Fruit fly (Drosophila melanogaster): Measurements from ENCODE around the gene Vha14-2.

Gene Vha14-2

dm6 chr3R:6122292-6122691 lies at the start of gene Vha14-2:
Vha14-2 (plus strand) TSS chr3R:6122592.
- TF ChIP-seq CG8478 (optimal IDR thresholded peaks at IDR 0.05) (no peak), pan (optimal IDR thresholded peaks at IDR 0.05) (no peak), psq (optimal IDR thresholded peaks at IDR 0.05) (no peak), Dll (optimal IDR thresholded peaks at IDR 0.05) (no peak), EcR (GFP tag; optimal IDR thresholded peaks at IDR 0.05) (no peak), usp (GFP tag; optimal IDR thresholded peaks at IDR 0.05) (no peak)

- TF ChIP-seq EcR (GFP tag; optimal IDR thresholded peaks at IDR 0.05) (no peak), psq (optimal IDR thresholded peaks at IDR 0.05) (no peak), pan (optimal IDR thresholded peaks at IDR 0.05) (no peak), CG8478 (optimal IDR thresholded peaks at IDR 0.05) (no peak), Dll (optimal IDR thresholded peaks at IDR 0.05) (no peak), usp (GFP tag; optimal IDR thresholded peaks at IDR 0.05) (no peak)
These were observed 44.2 kb upstream of the Vha14-2 start, which contains the start of gene Or83c for dm6 chr3R:6078183-6078582. Or83c (minus strand) TSS chr3R:6078283.

dm6 chr3R:6082132-6082531 lies 40.3 kb upstream of the Vha14-2 start:
- TF ChIP-seq usp (GFP tag; optimal IDR thresholded peaks at IDR 0.05) (no peak), EcR (GFP tag; optimal IDR thresholded peaks at IDR 0.05) (no peak), pan (optimal IDR thresholded peaks at IDR 0.05) (no peak), psq (optimal IDR thresholded peaks at IDR 0.05) (no peak)

- TF ChIP-seq Dll (optimal IDR thresholded peaks at IDR 0.05) (no peak), pan (optimal IDR thresholded peaks at IDR 0.05) (no peak), psq (optimal IDR thresholded peaks at IDR 0.05) (no peak), CG8478 (optimal IDR thresholded peaks at IDR 0.05) (no peak), usp (GFP tag; optimal IDR thresholded peaks at IDR 0.05) (no peak), EcR (GFP tag; optimal IDR thresholded peaks at IDR 0.05) (no peak)
These were observed 25.4 kb upstream of the Vha14-2 start for dm6 chr3R:6097042-6097441.

dm6 chr3R:6098320-6098719 lies 24.1 kb upstream of the Vha14-2 start:
- TF ChIP-seq pan (optimal IDR thresholded peaks at IDR 0.05) = no peak
- no peak for TF ChIP-seq psq (optimal IDR thresholded peaks at IDR 0.05)
- no peak for TF ChIP-seq EcR (GFP tag; optimal IDR thresholded peaks at IDR 0.05)

- no peak for TF ChIP-seq Dll (optimal IDR thresholded peaks at IDR 0.05)
- TF ChIP-seq CG8478 (optimal IDR thresholded peaks at IDR 0.05) = no peak
- TF ChIP-seq pan (optimal IDR thresholded peaks at IDR 0.05) = no peak
- TF ChIP-seq psq (optimal IDR thresholded peaks at IDR 0.05) = no peak
- TF ChIP-seq usp (GFP tag; optimal IDR thresholded peaks at IDR 0.05) = no peak
- no peak for TF ChIP-seq EcR (GFP tag; optimal IDR thresholded peaks at IDR 0.05)
These were observed 21.6 kb upstream of the Vha14-2 start, which contains the start of gene Gasp for dm6 chr3R:6100764-6101163. Gasp (minus strand) TSS chr3R:6100887.

- no peak for TF ChIP-seq EcR (GFP tag; optimal IDR thresholded peaks at IDR 0.05)
- no peak for TF ChIP-seq usp (GFP tag; optimal IDR thresholded peaks at IDR 0.05)
- no peak for TF ChIP-seq psq (optimal IDR thresholded peaks at IDR 0.05)
- no peak for TF ChIP-seq pan (optimal IDR thresholded peaks at IDR 0.05)
- no peak for TF ChIP-seq Dll (optimal IDR thresholded peaks at IDR 0.05)
- TF ChIP-seq CG8478 (optimal IDR thresholded peaks at IDR 0.05) = no peak
These were observed 20.1 kb upstream of the Vha14-2 start for dm6 chr3R:6102318-6102717.

- no peak for TF ChIP-seq psq (optimal IDR thresholded peaks at IDR 0.05)
- TF ChIP-seq EcR (GFP tag; optimal IDR thresholded peaks at IDR 0.05) = no peak
- no peak for TF ChIP-seq Dll (optimal IDR thresholded peaks at IDR 0.05)
- no peak for TF ChIP-seq pan (optimal IDR thresholded peaks at IDR 0.05)
- TF ChIP-seq CG8478 (optimal IDR thresholded peaks at IDR 0.05) = no peak
- no peak for TF ChIP-seq usp (GFP tag; optimal IDR thresholded peaks at IDR 0.05)
These were observed 19.7 kb upstream of the Vha14-2 start for dm6 chr3R:6102726-6103125.

- TF ChIP-seq pan (optimal IDR thresholded peaks at IDR 0.05) = no peak
- no peak for TF ChIP-seq EcR (GFP tag; optimal IDR thresholded peaks at IDR 0.05)
- no peak for TF ChIP-seq Dll (optimal IDR thresholded peaks at IDR 0.05)
- no peak for TF ChIP-seq usp (GFP tag; optimal IDR thresholded peaks at IDR 0.05)
- no peak for TF ChIP-seq CG8478 (optimal IDR thresholded peaks at IDR 0.05)
- TF ChIP-seq psq (optimal IDR thresholded peaks at IDR 0.05) = no peak
These were observed 17.2 kb upstream of the Vha14-2 start for dm6 chr3R:6105160-6105559.

dm6 chr3R:6106711-6107110 lies 15.7 kb upstream of the Vha14-2 start:
- TF ChIP-seq CG8478 (optimal IDR thresholded peaks at IDR 0.05) (no peak), pan (optimal IDR thresholded peaks at IDR 0.05) (no peak), EcR (GFP tag; optimal IDR thresholded peaks at IDR 0.05) (no peak), usp (GFP tag; optimal IDR thresholded peaks at IDR 0.05) (no peak), psq (optimal IDR thresholded peaks at IDR 0.05) (no peak), Dll (optimal IDR thresholded peaks at IDR 0.05) (no peak)

- no peak for TF ChIP-seq Dll (optimal IDR thresholded peaks at IDR 0.05)
- TF ChIP-seq psq (optimal IDR thresholded peaks at IDR 0.05) = no peak
- no peak for TF ChIP-seq EcR (GFP tag; optimal IDR thresholded peaks at IDR 0.05)
- TF ChIP-seq CG8478 (optimal IDR thresholded peaks at IDR 0.05) = no peak
- no peak for TF ChIP-seq usp (GFP tag; optimal IDR thresholded peaks at IDR 0.05)
- no peak for TF ChIP-seq pan (optimal IDR thresholded peaks at IDR 0.05)
These were observed 15.0 kb upstream of the Vha14-2 start for dm6 chr3R:6107353-6107752.

- TF ChIP-seq psq (optimal IDR thresholded peaks at IDR 0.05) (no peak), pan (optimal IDR thresholded peaks at IDR 0.05) (no peak), Dll (optimal IDR thresholded peaks at IDR 0.05) (no peak), EcR (GFP tag; optimal IDR thresholded peaks at IDR 0.05) (no peak), CG8478 (optimal IDR thresholded peaks at IDR 0.05) (no peak), usp (GFP tag; optimal IDR thresholded peaks at IDR 0.05) (no peak)
These were observed 14.6 kb upstream of the Vha14-2 start, which contains the start of gene Obp83cd for dm6 chr3R:6107792-6108191. Obp83cd (plus strand) TSS chr3R:6108134.

- TF ChIP-seq CG8478 (optimal IDR thresholded peaks at IDR 0.05) (no peak), Dll (optimal IDR thresholded peaks at IDR 0.05) (no peak), usp (GFP tag; optimal IDR thresholded peaks at IDR 0.05) (no peak), psq (optimal IDR thresholded peaks at IDR 0.05) (no peak), EcR (GFP tag; optimal IDR thresholded peaks at IDR 0.05) (peak in 1 of 2 experiments; percentile 52), pan (optimal IDR thresholded peaks at IDR 0.05) (no peak)
These were observed 11.5 kb upstream of the Vha14-2 start, which contains the start of gene Obp83ef for dm6 chr3R:6110916-6111315. Obp83ef (minus strand) TSS chr3R:6111034.

Data from whole organism.